Worm (Caenorhabditis elegans): ENCODE data around the gene B0507.6.

The B0507.6 gene

DNA sequence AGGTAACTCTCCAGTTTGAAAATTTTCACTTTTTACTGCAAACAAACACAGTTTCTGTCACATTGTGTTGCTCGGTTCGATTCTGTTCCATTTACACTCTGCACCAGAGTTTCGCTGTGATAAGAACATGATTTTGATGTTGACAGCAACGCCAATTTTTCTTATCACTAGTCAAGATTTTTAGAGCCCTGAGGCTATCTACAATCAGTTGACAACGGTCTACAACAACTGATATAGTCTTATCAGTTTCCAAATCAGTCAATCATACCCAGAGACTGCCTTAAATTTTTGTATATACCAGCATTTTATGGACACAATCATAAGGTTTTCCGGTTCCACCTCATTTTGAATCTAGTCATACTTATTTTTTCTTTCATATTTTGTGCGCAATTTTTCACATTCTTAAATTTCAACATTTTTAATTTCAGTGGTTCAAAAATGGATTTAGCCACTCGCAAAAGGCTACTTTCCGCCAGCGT lies 22.6 kb downstream of the B0507.6 start, which contains the start of gene B0507.3 (continued):
- TF ChIP-seq nhr-237 (tag; optimal IDR thresholded peaks at IDR 0.05) (no peak), R02D3.7 (tag; optimal IDR thresholded peaks at IDR 0.05) (no peak), ztf-11 (tag; optimal IDR thresholded peaks at IDR 0.05) (no peak), dve-1 (tag; optimal IDR thresholded peaks at IDR 0.05; ENCODE audit: insufficient read depth) (peak; percentile 93), vab-7 (GFP tag; IDR thresholded peaks at IDR 0.05) (no peak), fos-1 (tag; optimal IDR thresholded peaks at IDR 0.05) (no peak), egl-27 (tag; optimal IDR thresholded peaks at IDR 0.05) (no peak), gei-8 (GFP tag; optimal IDR thresholded peaks at IDR 0.05) (peak; percentile 17), nhr-42 (GFP tag; IDR thresholded peaks at IDR 0.05) (0 out of 2 replicates have a peak, but pooled peaks have one; percentile 49), Y105C5A.15 (GFP tag; IDR thresholded peaks at IDR 0.05) (no peak), lir-3 (tag; optimal IDR thresholded peaks at IDR 0.05) (no peak), F44E2.7 (GFP tag; IDR thresholded peaks at IDR 0.05) (no peak), daf-16 (GFP tag; optimal IDR thresholded peaks at IDR 0.05) (peak in 1 of 2 experiments; percentile 93), daf-16 (tag; optimal IDR thresholded peaks at IDR 0.05) (peak; percentile 98), lin-39 (tag; optimal IDR thresholded peaks at IDR 0.05) (no peak), lim-7 (GFP tag; IDR thresholded peaks at IDR 0.05) (no peak), Y5F2A.4 (GFP tag; optimal IDR thresholded peaks at IDR 0.05) (no peak), php-3 (GFP tag; IDR thresholded peaks at IDR 0.05) (peak; percentile 97), T20F7.1 (GFP tag; optimal IDR thresholded peaks at IDR 0.05) (peak; percentile 29), pqm-1 (tag; optimal IDR thresholded peaks at IDR 0.05) (peak; percentile 100), ama-1 (optimal IDR thresholded peaks at IDR 0.05) (no peak), aha-1 (tag) (peak; percentile 35), ceh-62 (tag; optimal IDR thresholded peaks at IDR 0.05) (no peak), nhr-6 (tag; optimal IDR thresholded peaks at IDR 0.05) (peak; percentile 65), egl-43 (GFP tag; IDR thresholded peaks at IDR 0.05) (no peak), nhr-48 (tag; optimal IDR thresholded peaks at IDR 0.05) (peak; percentile 55), hlh-11 (tag; optimal IDR thresholded peaks at IDR 0.05) (peak; percentile 94), nhr-28 (tag; optimal IDR thresholded peaks at IDR 0.05) (peak; percentile 95)

DNA sequence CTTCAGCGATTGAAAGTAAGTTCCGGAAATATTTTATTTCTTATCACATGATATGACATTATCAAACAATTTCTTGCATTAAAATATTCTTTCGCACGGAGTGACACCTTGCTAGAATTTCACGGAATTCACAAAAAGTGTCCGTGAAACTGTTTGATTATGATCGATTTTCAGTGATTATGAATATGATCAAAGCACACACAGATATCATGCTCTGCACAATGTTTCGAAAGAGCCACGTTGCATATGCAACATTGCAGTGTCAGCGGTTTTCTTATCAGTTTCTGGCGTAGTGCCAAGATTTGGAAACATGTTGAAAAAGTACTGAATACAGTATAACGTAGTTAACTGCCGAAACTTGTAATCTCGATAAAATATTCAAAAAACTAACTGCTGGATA lies 23.2 kb downstream of the B0507.6 start:
- TF ChIP-seq D1046.2 (GFP tag; IDR thresholded peaks at IDR 0.05) (no peak), hlh-11 (tag; optimal IDR thresholded peaks at IDR 0.05) (peak; percentile 84), Y48G9A.11 (GFP tag; IDR thresholded peaks at IDR 0.05) (no peak), pha-4 (GFP tag; IDR thresholded peaks at IDR 0.05) (no peak), pha-4 (tag; optimal IDR thresholded peaks at IDR 0.05) (no peak), dve-1 (tag; optimal IDR thresholded peaks at IDR 0.05; ENCODE audit: insufficient read depth) (peak; percentile 80), ZK337.2 (GFP tag; IDR thresholded peaks at IDR 0.05) (no peak), dpl-1 (GFP tag; optimal IDR thresholded peaks at IDR 0.05) (no peak), lin-29 (GFP tag; IDR thresholded peaks at IDR 0.05) (no peak), hif-1 (tag; optimal IDR thresholded peaks at IDR 0.05) (no peak), nhr-41 (GFP tag; IDR thresholded peaks at IDR 0.05) (no peak), egl-27 (tag; optimal IDR thresholded peaks at IDR 0.05) (no peak), tra-1 (GFP tag; IDR thresholded peaks at IDR 0.05) (peak; percentile 86), ztf-11 (tag; optimal IDR thresholded peaks at IDR 0.05) (no peak), ces-1 (GFP tag; optimal IDR thresholded peaks at IDR 0.05) (no peak), T20F7.1 (GFP tag; optimal IDR thresholded peaks at IDR 0.05) (peak; percentile 26), ceh-82 (tag; optimal IDR thresholded peaks at IDR 0.05) (no peak), zfp-2 (tag; optimal IDR thresholded peaks at IDR 0.05) (no peak), nhr-42 (GFP tag; IDR thresholded peaks at IDR 0.05) (no peak), nhr-111 (GFP tag; optimal IDR thresholded peaks at IDR 0.05) (no peak), dmd-6 (GFP tag; IDR thresholded peaks at IDR 0.05) (peak; percentile 95), saeg-2 (GFP tag; IDR thresholded peaks at IDR 0.05) (peak; percentile 79), arid-1 (GFP tag; conservative IDR thresholded peaks at IDR 0.05) (no peak), nhr-102 (tag; optimal IDR thresholded peaks at IDR 0.05) (peak; percentile 54), ZK546.5 (tag; optimal IDR thresholded peaks at IDR 0.05) (no peak), F10B5.3 (tag; optimal IDR thresholded peaks at IDR 0.05) (no peak), daf-16 (GFP tag; optimal IDR thresholded peaks at IDR 0.05) (peak in 1 of 2 experiments; percentile 12), daf-16 (tag; optimal IDR thresholded peaks at IDR 0.05) (peak; percentile 80), aha-1 (tag) (peak; percentile 66), nhr-237 (tag; optimal IDR thresholded peaks at IDR 0.05) (no peak), F26F4.8 (GFP tag; conservative IDR thresholded peaks at IDR 0.05) (no peak), nhr-48 (tag; optimal IDR thresholded peaks at IDR 0.05) (peak; percentile 22), mxl-3 (GFP tag; optimal IDR thresholded peaks at IDR 0.05) (peak; percentile 42), pqm-1 (tag; optimal IDR thresholded peaks at IDR 0.05) (peak; percentile 74)

Measured in whole organism, L4 larva.